Worm (Caenorhabditis elegans): Measurements from ENCODE around the gene ddi-1.

- TF ChIP-seq T07F8.4 (tag; optimal IDR thresholded peaks at IDR 0.05): no peak
- no peak for TF ChIP-seq athp-1 (tag; optimal IDR thresholded peaks at IDR 0.05)
- TF ChIP-seq lin-54 (GFP tag; optimal IDR thresholded peaks at IDR 0.05): no peak
Measured at ce11 chrIV:6474751-6475150, 47.9 kb upstream of the ddi-1 start.
